Fruit fly (Drosophila melanogaster): ENCODE measurements around the gene CG17154.

DNA sequence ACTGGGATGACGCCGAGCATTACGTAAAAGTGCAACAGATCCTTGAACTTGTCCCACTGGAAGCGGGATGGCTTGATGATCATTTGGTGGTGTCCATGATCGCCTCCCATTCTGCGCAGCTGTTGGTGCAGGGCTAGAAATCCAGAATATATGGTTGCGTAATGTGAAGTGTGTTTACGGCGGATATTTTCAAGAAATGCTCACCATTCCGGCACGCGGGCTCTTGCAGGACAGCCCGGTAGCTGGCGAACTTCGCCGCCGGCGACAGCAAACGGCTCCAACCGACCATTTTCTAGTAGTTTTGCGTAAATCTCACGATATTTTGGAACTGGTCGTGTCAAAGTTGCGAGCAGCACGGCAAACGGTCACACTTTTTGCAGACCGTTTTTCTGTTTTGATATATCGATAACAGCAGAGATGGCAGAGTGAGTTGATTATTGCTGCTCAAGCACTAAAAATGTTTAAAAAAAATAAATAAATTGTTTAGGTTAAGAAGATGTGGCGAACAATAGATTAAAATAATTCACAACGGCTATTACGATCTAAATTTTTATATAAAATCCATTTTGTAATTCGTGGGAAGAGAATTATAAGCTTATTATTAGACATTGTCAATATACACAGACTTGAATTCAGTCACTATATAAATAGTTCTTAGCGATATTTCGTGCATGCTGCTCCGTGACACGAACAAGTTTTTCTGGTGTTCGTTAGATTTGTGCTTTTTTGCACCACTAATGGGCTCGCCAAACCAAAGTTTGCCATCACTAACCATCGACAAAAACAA is 49.9 kb downstream of the CG17154 start, which contains the start of the genes ND-SGDH and RhoGAP68F:
- TF ChIP-seq vri (GFP tag; optimal IDR thresholded peaks at IDR 0.05), result peak; percentile 18
- peak; percentile 48; the same call in 1 of the 2 replicates for TF ChIP-seq CG15336 (GFP tag; IDR thresholded peaks at IDR 0.05)
- TF ChIP-seq CG8119 (GFP tag; IDR thresholded peaks at IDR 0.05), result peak; percentile 59; the same call in 1 of the 3 replicates
- TF ChIP-seq CG11294 (GFP tag; IDR thresholded peaks at IDR 0.05), result peak; percentile 62; the same call in 1 of the 2 replicates
- peak; percentile 66 for TF ChIP-seq dsx (GFP tag; optimal IDR thresholded peaks at IDR 0.05; ENCODE audit: poor library complexity, severe bottlenecking)
- TF ChIP-seq Hr38 (GFP tag; optimal IDR thresholded peaks at IDR 0.05), result no peak
- peak; percentile 80 for TF ChIP-seq CG10631 (GFP tag; optimal IDR thresholded peaks at IDR 0.05)
- peak; percentile 75 for TF ChIP-seq topi (GFP tag; optimal IDR thresholded peaks at IDR 0.05)
- TF ChIP-seq Hr39 (GFP tag; optimal IDR thresholded peaks at IDR 0.05), result peak; percentile 84
- TF ChIP-seq CG6792 (GFP tag; optimal IDR thresholded peaks at IDR 0.05), result peak; percentile 68
- TF ChIP-seq CG8632 (GFP tag; optimal IDR thresholded peaks at IDR 0.05), result peak; percentile 21
- no peak for TF ChIP-seq Blimp-1 (GFP tag; optimal IDR thresholded peaks at IDR 0.05)
- TF ChIP-seq ss (GFP tag; optimal IDR thresholded peaks at IDR 0.05), result peak in 1 of 2 experiments; percentile 66
- peak; percentile 67; the same call in 2 of the 3 replicates for TF ChIP-seq eg (GFP tag; IDR thresholded peaks at IDR 0.05)

Measured in whole organism, prepupa.